Worm (Caenorhabditis elegans): Measurements from ENCODE around the gene idpc-6.

idpc-6 gene

ce11 chrV:9620417-9620816, 467 bp downstream of the idpc-6 start:
- no peak for TF ChIP-seq unc-62 (GFP tag; optimal IDR thresholded peaks at IDR 0.05)

- no peak for TF ChIP-seq unc-62 (GFP tag; optimal IDR thresholded peaks at IDR 0.05)
Measured at ce11 chrV:9621437-9621836, 1.5 kb downstream of the idpc-6 start.

- no peak for TF ChIP-seq unc-62 (GFP tag; optimal IDR thresholded peaks at IDR 0.05)
Measured at ce11 chrV:9622834-9623233, 2.9 kb downstream of the idpc-6 start, which contains the start of gene idpc-5. Gene idpc-5, minus strand, starts transcription at chrV:9622934.

ce11 chrV:9625122-9625521, 5.2 kb downstream of the idpc-6 start, which contains the start of gene idpc-4:
Gene idpc-4, plus strand, starts transcription at chrV:9625422.
- TF ChIP-seq unc-62 (GFP tag; optimal IDR thresholded peaks at IDR 0.05), result no peak

- no peak for TF ChIP-seq unc-62 (GFP tag; optimal IDR thresholded peaks at IDR 0.05)
Measured at ce11 chrV:9625604-9626446, 5.9 kb downstream of the idpc-6 start, which contains the start of gene T06E4.7. Gene T06E4.7, plus strand, starts transcription at chrV:9626396.

ce11 chrV:9628603-9629002, 8.7 kb downstream of the idpc-6 start:
- TF ChIP-seq unc-62 (GFP tag; optimal IDR thresholded peaks at IDR 0.05), result no peak

ce11 chrV:9629114-9629513, 9.2 kb downstream of the idpc-6 start, which contains the start of gene idpc-3:
Gene idpc-3, minus strand, starts transcription at chrV:9629214.
- no peak for TF ChIP-seq unc-62 (GFP tag; optimal IDR thresholded peaks at IDR 0.05)

ce11 chrV:9629643-9630042, 9.7 kb downstream of the idpc-6 start, which contains the start of gene col-146:
Gene col-146, plus strand, starts transcription at chrV:9629943.
- no peak for TF ChIP-seq unc-62 (GFP tag; optimal IDR thresholded peaks at IDR 0.05)

ce11 chrV:9630542-9630941, 10.6 kb downstream of the idpc-6 start:
- TF ChIP-seq unc-62 (GFP tag; optimal IDR thresholded peaks at IDR 0.05), result no peak

ce11 chrV:9630944-9631343, 11.0 kb downstream of the idpc-6 start, which contains the start of gene T06E4.5:
Gene T06E4.5, plus strand, starts transcription at chrV:9631244.
- TF ChIP-seq unc-62 (GFP tag; optimal IDR thresholded peaks at IDR 0.05), result no peak

- no peak for TF ChIP-seq unc-62 (GFP tag; optimal IDR thresholded peaks at IDR 0.05)
Measured at ce11 chrV:9632348-9632747, 12.4 kb downstream of the idpc-6 start.

- TF ChIP-seq unc-62 (GFP tag; optimal IDR thresholded peaks at IDR 0.05), result no peak
Measured at ce11 chrV:9633313-9633712, 13.4 kb downstream of the idpc-6 start, which contains the start of gene col-147. Gene col-147, minus strand, starts transcription at chrV:9633338.

- no peak for TF ChIP-seq unc-62 (GFP tag; optimal IDR thresholded peaks at IDR 0.05)
Measured at ce11 chrV:9645507-9645906, 25.6 kb downstream of the idpc-6 start, which contains the start of the genes atl-1 and hcp-2. Gene atl-1, minus strand, starts transcription at chrV:9645595. Gene hcp-2, plus strand, starts transcription at chrV:9645859.

ce11 chrV:9651294-9651693, 31.3 kb downstream of the idpc-6 start, which contains the start of gene T06E4.21:
Gene T06E4.21, plus strand, starts transcription at chrV:9651594.
- no peak for TF ChIP-seq unc-62 (GFP tag; optimal IDR thresholded peaks at IDR 0.05)

ce11 chrV:9654154-9654805, 34.3 kb downstream of the idpc-6 start, which contains the start of gene cyp-29A4:
Gene cyp-29A4, plus strand, starts transcription at chrV:9654755.
- TF ChIP-seq unc-62 (GFP tag; optimal IDR thresholded peaks at IDR 0.05), result no peak

ce11 chrV:9661514-9661913, 41.6 kb downstream of the idpc-6 start, which contains the start of gene pitr-4:
Gene pitr-4, minus strand, starts transcription at chrV:9661614.
- TF ChIP-seq unc-62 (GFP tag; optimal IDR thresholded peaks at IDR 0.05), result no peak

Data from whole organism, dauer.